Worm (Caenorhabditis elegans): Measurements from ENCODE around the gene act-5.
A peak's percentile ranks its signal among the peaks of the same experiment; 100 is the strongest.

ce11 chrIII:13614751-13615150 lies 8.9 kb upstream of the act-5 start:
- TF ChIP-seq pha-4 (GFP tag; IDR thresholded peaks at IDR 0.05): no peak
- TF ChIP-seq pha-4 (tag; optimal IDR thresholded peaks at IDR 0.05): no peak
- TF ChIP-seq daf-19 (GFP tag; conservative IDR thresholded peaks at IDR 0.05): no peak
- no peak for TF ChIP-seq unc-62 (GFP tag; optimal IDR thresholded peaks at IDR 0.05 in 1 of 2)
- TF ChIP-seq unc-62 (tag; optimal IDR thresholded peaks at IDR 0.05): no peak
- TF ChIP-seq lir-3 (tag; optimal IDR thresholded peaks at IDR 0.05): no peak
- TF ChIP-seq ces-1 (GFP tag; optimal IDR thresholded peaks at IDR 0.05): no peak
- TF ChIP-seq D1046.2 (GFP tag; IDR thresholded peaks at IDR 0.05): no peak
- no peak for TF ChIP-seq nhr-28 (tag; optimal IDR thresholded peaks at IDR 0.05)
- TF ChIP-seq lin-39 (tag; optimal IDR thresholded peaks at IDR 0.05): no peak
- no peak for TF ChIP-seq vab-7 (GFP tag; IDR thresholded peaks at IDR 0.05)
- TF ChIP-seq aha-1 (tag): peak; percentile 13

Measured in whole organism, L4 larva.